Worm (Caenorhabditis elegans): ENCODE results near the gene panl-3.

The panl-3 gene

ce11 chrIII:9861470-9862342, 42.9 kb downstream of the panl-3 start (continued):
- TF ChIP-seq C08G9.2 (tag; optimal IDR thresholded peaks at IDR 0.05) (peak; percentile 63), pros-1 (tag; optimal IDR thresholded peaks at IDR 0.05) (no peak), rnt-1 (tag; optimal IDR thresholded peaks at IDR 0.05) (peak; percentile 47), ceh-9 (tag; optimal IDR thresholded peaks at IDR 0.05) (peak; percentile 70), hlh-8 (tag; optimal IDR thresholded peaks at IDR 0.05) (peak; percentile 30), madf-2 (tag; optimal IDR thresholded peaks at IDR 0.05) (peak; percentile 84), lin-11 (tag; optimal IDR thresholded peaks at IDR 0.05) (peak; percentile 72), dve-1 (tag; optimal IDR thresholded peaks at IDR 0.05) (peak; percentile 32), ceh-19 (GFP tag; optimal IDR thresholded peaks at IDR 0.05) (peak; percentile 86), sox-4 (tag; optimal IDR thresholded peaks at IDR 0.05) (peak; percentile 86), unc-55 (GFP tag; optimal IDR thresholded peaks at IDR 0.05) (no peak), fax-1 (tag; optimal IDR thresholded peaks at IDR 0.05) (peak; percentile 72), unc-3 (GFP tag; conservative IDR thresholded peaks at IDR 0.05) (peak; percentile 81), unc-3 (tag; optimal IDR thresholded peaks at IDR 0.05) (peak; percentile 82), ceh-2 (tag; optimal IDR thresholded peaks at IDR 0.05) (peak; percentile 65), ceh-14 (tag; optimal IDR thresholded peaks at IDR 0.05) (peak; percentile 86), K09A11.1 (tag; optimal IDR thresholded peaks at IDR 0.05; ENCODE audit: insufficient read depth) (peak; percentile 68), hlh-6 (tag; optimal IDR thresholded peaks at IDR 0.05) (peak; percentile 80), T23F11.4 (GFP tag; optimal IDR thresholded peaks at IDR 0.05) (peak; percentile 80), sdc-2 (tag; optimal IDR thresholded peaks at IDR 0.05) (peak; percentile 68), mec-3 (tag; optimal IDR thresholded peaks at IDR 0.05; ENCODE audit: borderline replicate concordance) (no peak), tbx-2 (tag; optimal IDR thresholded peaks at IDR 0.05) (peak; percentile 74), hlh-30 (tag; optimal IDR thresholded peaks at IDR 0.05; ENCODE audit: insufficient read depth) (peak; percentile 74)

ce11 chrIII:9862469-9862868, 43.6 kb downstream of the panl-3 start:
- no peak for TF ChIP-seq nhr-11 (tag; optimal IDR thresholded peaks at IDR 0.05)
- TF ChIP-seq hlh-13 (GFP tag; optimal IDR thresholded peaks at IDR 0.05) = no peak
- TF ChIP-seq eyg-1 (tag; optimal IDR thresholded peaks at IDR 0.05) = no peak
- no peak for TF ChIP-seq ceh-2 (tag; optimal IDR thresholded peaks at IDR 0.05)
- no peak for TF ChIP-seq che-1 (tag; optimal IDR thresholded peaks at IDR 0.05)
- TF ChIP-seq syd-9 (tag; optimal IDR thresholded peaks at IDR 0.05) = no peak
- no peak for TF ChIP-seq pax-1 (tag; optimal IDR thresholded peaks at IDR 0.05)
- TF ChIP-seq zip-5 (tag; optimal IDR thresholded peaks at IDR 0.05) = no peak
- no peak for TF ChIP-seq unc-3 (GFP tag; conservative IDR thresholded peaks at IDR 0.05)
- TF ChIP-seq unc-3 (tag; optimal IDR thresholded peaks at IDR 0.05) = no peak
- TF ChIP-seq ceh-14 (tag; optimal IDR thresholded peaks at IDR 0.05) = no peak
- no peak for TF ChIP-seq T23F11.4 (GFP tag; optimal IDR thresholded peaks at IDR 0.05)
- no peak for TF ChIP-seq K02D7.2 (tag; optimal IDR thresholded peaks at IDR 0.05)
- TF ChIP-seq sdc-2 (tag; optimal IDR thresholded peaks at IDR 0.05) = no peak
- no peak for TF ChIP-seq ceh-30 (tag; optimal IDR thresholded peaks at IDR 0.05)
- no peak for TF ChIP-seq mec-3 (tag; optimal IDR thresholded peaks at IDR 0.05; ENCODE audit: borderline replicate concordance)
- no peak for TF ChIP-seq Y22D7AL.16 (tag; optimal IDR thresholded peaks at IDR 0.05)

ce11 chrIII:9867352-9867751, 48.5 kb downstream of the panl-3 start:
- TF ChIP-seq unc-42 (tag; optimal IDR thresholded peaks at IDR 0.05) (peak; percentile 94), mec-3 (tag; optimal IDR thresholded peaks at IDR 0.05; ENCODE audit: borderline replicate concordance) (no peak)

All from whole organism, late embryonic.